Fruit fly (Drosophila melanogaster) whole organism, prepupa: ENCODE measurements around the gene Uros1.
A peak's percentile ranks its signal among the peaks of the same experiment; 100 is the strongest.

ENCODE experiments used
- Blimp-1 ChIP-seq: fragments of 200-800 bp; sonication (Bioruptor generic); optimal IDR thresholded peaks from 3 replicates; lab custom pipeline; 2017; ENCODE audit warnings: missing biosample characterization, missing genetic modification characterization, mild to moderate bottlenecking, moderate library complexity, missing genetic modification reagents
- CG10631 ChIP-seq: fragments of 200-800 bp; sonication (Bioruptor generic); optimal IDR thresholded peaks from 2 replicates; lab custom pipeline; 2016; ENCODE audit warnings: missing biosample characterization, missing genetic modification characterization
- CG10669 ChIP-seq: fragments of 200-800 bp; sonication (Bioruptor generic); optimal IDR thresholded peaks from 3 replicates; lab custom pipeline; 2018; ENCODE audit warnings: missing biosample characterization, mild to moderate bottlenecking, missing genetic modification characterization, moderate library complexity
- CG11294 ChIP-seq: fragments of 200-800 bp; sonication (Bioruptor generic); IDR thresholded peaks from 2 replicates; pipeline ENCODE4 v1.3.6; 2022; ENCODE audit warnings: missing biosample characterization, missing genetic modification characterization
- CG11762 ChIP-seq: fragments of 200-800 bp; sonication (Bioruptor generic); optimal IDR thresholded peaks from 3 replicates; lab custom pipeline; 2016; ENCODE audit warnings: missing biosample characterization, missing genetic modification characterization; ENCODE audit not compliant: insufficient read depth
- CG11902 ChIP-seq: fragments of 200-800 bp; sonication (Bioruptor generic); optimal IDR thresholded peaks from 3 replicates; lab custom pipeline; 2016; ENCODE audit warnings: missing biosample characterization, missing genetic modification characterization
- CG15336 ChIP-seq: fragments of 200-800 bp; sonication (Bioruptor generic); IDR thresholded peaks from 2 replicates; pipeline ENCODE4 v1.3.6; 2022; ENCODE audit warnings: missing biosample characterization, missing genetic modification characterization
- CG16779 ChIP-seq: fragments of 200-800 bp; sonication (Bioruptor generic); optimal IDR thresholded peaks from 3 replicates; lab custom pipeline; 2017; ENCODE audit warnings: missing biosample characterization, mild to moderate bottlenecking, missing genetic modification characterization
- CG3032 ChIP-seq: fragments of 200-800 bp; optimal IDR thresholded peaks from 2 replicates; lab custom pipeline; 2019; ENCODE audit warnings: missing biosample characterization, mild to moderate bottlenecking, missing genetic modification characterization, moderate library complexity
- CG31627 ChIP-seq: fragments of 200-800 bp; sonication (Bioruptor generic); optimal IDR thresholded peaks from 3 replicates; lab custom pipeline; 2016; ENCODE audit warnings: missing biosample characterization, missing genetic modification characterization
- CG32006 ChIP-seq: fragments of 200-800 bp; sonication (Bioruptor generic); optimal IDR thresholded peaks from 3 replicates; lab custom pipeline; 2017; ENCODE audit warnings: missing biosample characterization, mild to moderate bottlenecking, missing genetic modification characterization
- CG6163 ChIP-seq: fragments of 200-800 bp; sonication (Bioruptor generic); IDR thresholded peaks from 3 replicates; pipeline ENCODE4 v1.3.6; 2022; ENCODE audit warnings: missing biosample characterization, missing genetic modification characterization
- CG6276 ChIP-seq: fragments of 200-800 bp; sonication (Bioruptor generic); optimal IDR thresholded peaks from 2 replicates; lab custom pipeline; 2017; ENCODE audit warnings: missing biosample characterization, mild to moderate bottlenecking, missing genetic modification characterization
- CG6808 ChIP-seq: fragments of 200-800 bp; sonication (Bioruptor generic); optimal IDR thresholded peaks from 3 replicates; lab custom pipeline; 2017; ENCODE audit warnings: missing biosample characterization, missing genetic modification characterization, mild to moderate bottlenecking, moderate library complexity, missing genetic modification reagents
- CG6854 ChIP-seq: fragments of 200-800 bp; sonication (Bioruptor generic); optimal IDR thresholded peaks from 2 replicates; lab custom pipeline; 2017; ENCODE audit warnings: missing biosample characterization, mild to moderate bottlenecking, missing genetic modification characterization
- CG7368 ChIP-seq: fragments of 200-800 bp; sonication (Bioruptor generic); optimal IDR thresholded peaks from 3 replicates; lab custom pipeline; 2016; ENCODE audit warnings: missing biosample characterization, missing genetic modification characterization
- CG8119 ChIP-seq: fragments of 200-800 bp; sonication (Bioruptor generic); IDR thresholded peaks from 3 replicates; pipeline ENCODE4 v1.3.6; 2022; ENCODE audit warnings: missing biosample characterization, missing genetic modification characterization
- Eip75B ChIP-seq: fragments of 200-800 bp; sonication (Bioruptor generic); optimal IDR thresholded peaks from 3 replicates; lab custom pipeline; 2016; ENCODE audit warnings: missing biosample characterization, missing genetic modification characterization
- Eip78C ChIP-seq: fragments of 200-800 bp; sonication (Bioruptor generic); peaks from one replicate; lab custom pipeline; 2016; ENCODE audit warnings: missing biosample characterization, missing genetic modification characterization
- Ets21C ChIP-seq: fragments of 200-800 bp; sonication (Bioruptor generic); optimal IDR thresholded peaks from 3 replicates; lab custom pipeline; 2016; ENCODE audit warnings: missing biosample characterization, missing genetic modification characterization
- Ets96B ChIP-seq: fragments of 200-800 bp; optimal IDR thresholded peaks from 2 replicates; lab custom pipeline; 2019; ENCODE audit warnings: missing biosample characterization, mild to moderate bottlenecking, missing genetic modification characterization, moderate library complexity
- Gug ChIP-seq: fragments of 200-800 bp; sonication (Bioruptor generic); IDR thresholded peaks from 2 replicates; pipeline ENCODE4 v1.3.6; 2022; ENCODE audit warnings: missing biosample characterization, missing genetic modification characterization
- Hr38 ChIP-seq: sonication (Bioruptor generic); optimal IDR thresholded peaks from 2 replicates; lab custom pipeline; 2016; ENCODE audit warnings: missing biosample characterization, missing genetic modification characterization
- Hr39 ChIP-seq: fragments of 200-800 bp; sonication (Bioruptor generic); optimal IDR thresholded peaks from 2 replicates; lab custom pipeline; 2016; ENCODE audit warnings: missing biosample characterization, missing genetic modification characterization
- Hr4 ChIP-seq: fragments of 200-800 bp; sonication (Bioruptor generic); optimal IDR thresholded peaks from 3 replicates; lab custom pipeline; 2016; ENCODE audit warnings: missing biosample characterization, missing genetic modification characterization
- Lpt ChIP-seq: fragments of 200-800 bp; sonication (Bioruptor generic); optimal IDR thresholded peaks from 3 replicates; lab custom pipeline; 2016; ENCODE audit warnings: missing biosample characterization, missing genetic modification characterization
- Met ChIP-seq: fragments of 200-800 bp; sonication (Bioruptor generic); optimal IDR thresholded peaks from 3 replicates; lab custom pipeline; 2016; ENCODE audit warnings: missing biosample characterization, missing genetic modification characterization
- OdsH ChIP-seq: fragments of 200-800 bp; sonication (Bioruptor generic); optimal IDR thresholded peaks from 3 replicates; lab custom pipeline; 2016; ENCODE audit warnings: missing biosample characterization, missing genetic modification characterization
- Smox ChIP-seq: fragments of 200-800 bp; sonication (Bioruptor generic); optimal IDR thresholded peaks from 3 replicates; lab custom pipeline; 2016; ENCODE audit warnings: missing biosample characterization, missing genetic modification characterization
- Sox102F ChIP-seq: fragments of 200-800 bp; sonication (Bioruptor generic); optimal IDR thresholded peaks from 2 replicates; lab custom pipeline; 2016; ENCODE audit warnings: missing biosample characterization, mild to moderate bottlenecking, missing genetic modification characterization
- Sox14 ChIP-seq: fragments of 200-800 bp; sonication (Bioruptor generic); optimal IDR thresholded peaks from 3 replicates; lab custom pipeline; 2016; ENCODE audit warnings: missing biosample characterization, missing genetic modification characterization
- achi ChIP-seq: fragments of 200-800 bp; sonication (Bioruptor generic); optimal IDR thresholded peaks from 3 replicates; lab custom pipeline; 2016; ENCODE audit warnings: missing biosample characterization, missing genetic modification characterization
- acj6 ChIP-seq: fragments of 200-800 bp; sonication (Bioruptor generic); optimal IDR thresholded peaks from 3 replicates; lab custom pipeline; 2016; ENCODE audit warnings: missing biosample characterization, missing genetic modification characterization
- cyc ChIP-seq: fragments of 200-800 bp; sonication (Bioruptor generic); optimal IDR thresholded peaks from 3 replicates; lab custom pipeline; 2016; ENCODE audit warnings: missing biosample characterization, missing genetic modification characterization
- dac ChIP-seq: fragments of 200-800 bp; sonication (Bioruptor generic); optimal IDR thresholded peaks from 2 replicates; lab custom pipeline; 2017; ENCODE audit warnings: missing biosample characterization, mild to moderate bottlenecking, missing genetic modification characterization
- dsx ChIP-seq: fragments of 200-800 bp; optimal IDR thresholded peaks from 3 replicates; lab custom pipeline; 2019; ENCODE audit warnings: missing biosample characterization, mild to moderate bottlenecking, missing genetic modification characterization, moderate library complexity; ENCODE audit not compliant: poor library complexity, severe bottlenecking
- eg ChIP-seq: fragments of 200-800 bp; sonication (Bioruptor generic); IDR thresholded peaks from 3 replicates; pipeline ENCODE4 v1.3.6; 2022; ENCODE audit warnings: missing biosample characterization, missing genetic modification characterization
- esn ChIP-seq: fragments of 200-800 bp; sonication (Bioruptor generic); optimal IDR thresholded peaks from 2 replicates; lab custom pipeline; 2016; ENCODE audit warnings: missing biosample characterization, mild to moderate bottlenecking, missing genetic modification characterization, moderate library complexity
- fkh ChIP-seq: fragments of 200-800 bp; sonication (Bioruptor generic); optimal IDR thresholded peaks from 3 replicates; lab custom pipeline; 2017; ENCODE audit warnings: missing biosample characterization, mild to moderate bottlenecking, missing genetic modification characterization, moderate library complexity
- lz ChIP-seq: fragments of 200-800 bp; sonication (Bioruptor generic); optimal IDR thresholded peaks from 3 replicates; lab custom pipeline; 2016; ENCODE audit warnings: missing biosample characterization, missing genetic modification characterization
- net ChIP-seq: fragments of 200-800 bp; sonication (Bioruptor generic); optimal IDR thresholded peaks from 3 replicates; lab custom pipeline; 2016; ENCODE audit warnings: missing biosample characterization, missing genetic modification characterization
- pdm3 ChIP-seq: fragments of 200-800 bp; sonication (Bioruptor generic); optimal IDR thresholded peaks from 3 replicates; lab custom pipeline; 2016; ENCODE audit warnings: missing biosample characterization, missing genetic modification characterization
- salr ChIP-seq, 2 experiments: fragments of 200-800 bp; sonication (Bioruptor generic); optimal IDR thresholded peaks; 3 replicates each; lab custom pipeline; 2016 to 2018; ENCODE audit warnings: missing biosample characterization in 2 of 2, missing genetic modification characterization in 2 of 2, mild to moderate bottlenecking in 1 of 2
- spab ChIP-seq: fragments of 200-800 bp; sonication (Bioruptor generic); optimal IDR thresholded peaks from 2 replicates; lab custom pipeline; 2017; ENCODE audit warnings: missing biosample characterization, mild to moderate bottlenecking, missing genetic modification characterization, missing genetic modification reagents
- ss ChIP-seq, 2 experiments: fragments of 200-800 bp; sonication (Bioruptor generic); optimal IDR thresholded peaks; 2 replicates in 1 of 2; 3 replicates in 1 of 2; lab custom pipeline; 2017 to 2018; ENCODE audit warnings: mild to moderate bottlenecking in 2 of 2, missing biosample characterization in 2 of 2, missing genetic modification characterization in 2 of 2, moderate library complexity in 1 of 2
- svp ChIP-seq: fragments of 200-800 bp; sonication (Bioruptor generic); peaks from one replicate; lab custom pipeline; 2016; ENCODE audit warnings: missing biosample characterization, missing genetic modification characterization
- vri ChIP-seq: fragments of 200-800 bp; sonication (Bioruptor generic); optimal IDR thresholded peaks from 3 replicates; lab custom pipeline; 2016; ENCODE audit warnings: missing biosample characterization, mild to moderate bottlenecking, missing genetic modification characterization

Uros1 gene

DNA sequence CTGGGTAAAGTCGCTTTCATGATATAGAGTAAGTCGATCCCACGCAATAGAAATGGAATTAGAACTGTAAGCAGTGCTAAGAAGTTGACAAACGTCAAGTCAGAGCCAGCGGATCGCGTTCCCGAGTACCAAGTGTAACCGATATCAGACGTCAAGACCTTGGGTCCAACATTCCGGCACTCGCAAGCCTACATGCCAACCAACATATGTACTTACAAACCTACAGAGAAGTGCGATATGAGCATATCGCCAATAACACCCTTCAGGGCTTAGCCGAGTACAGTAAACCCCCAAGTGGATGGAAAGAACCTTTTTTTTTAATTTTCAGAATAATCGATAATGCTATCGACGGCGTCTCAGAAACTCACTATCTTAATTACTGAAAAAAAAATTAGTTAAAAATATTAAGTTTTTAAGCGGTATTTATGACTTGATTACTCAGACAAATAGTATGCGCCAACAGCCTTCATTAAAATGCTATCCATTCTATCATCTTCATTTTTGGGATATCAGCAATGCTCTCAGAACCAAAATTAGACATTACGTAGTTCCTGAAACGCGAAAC lies 7.5 kb downstream of the Uros1 start (continued):
- no peak for TF ChIP-seq CG31627 (GFP tag; lab: Kevin White, UChicago)
- peak; percentile 19 for TF ChIP-seq esn (GFP tag; lab: Kevin White, UChicago)
- peak; percentile 25 for TF ChIP-seq Hr39 (GFP tag; lab: Kevin White, UChicago)
- no peak for TF ChIP-seq Ets96B (tag; lab: Kevin White, UChicago)
- no peak for TF ChIP-seq Lpt (GFP tag; lab: Kevin White, UChicago)

DNA sequence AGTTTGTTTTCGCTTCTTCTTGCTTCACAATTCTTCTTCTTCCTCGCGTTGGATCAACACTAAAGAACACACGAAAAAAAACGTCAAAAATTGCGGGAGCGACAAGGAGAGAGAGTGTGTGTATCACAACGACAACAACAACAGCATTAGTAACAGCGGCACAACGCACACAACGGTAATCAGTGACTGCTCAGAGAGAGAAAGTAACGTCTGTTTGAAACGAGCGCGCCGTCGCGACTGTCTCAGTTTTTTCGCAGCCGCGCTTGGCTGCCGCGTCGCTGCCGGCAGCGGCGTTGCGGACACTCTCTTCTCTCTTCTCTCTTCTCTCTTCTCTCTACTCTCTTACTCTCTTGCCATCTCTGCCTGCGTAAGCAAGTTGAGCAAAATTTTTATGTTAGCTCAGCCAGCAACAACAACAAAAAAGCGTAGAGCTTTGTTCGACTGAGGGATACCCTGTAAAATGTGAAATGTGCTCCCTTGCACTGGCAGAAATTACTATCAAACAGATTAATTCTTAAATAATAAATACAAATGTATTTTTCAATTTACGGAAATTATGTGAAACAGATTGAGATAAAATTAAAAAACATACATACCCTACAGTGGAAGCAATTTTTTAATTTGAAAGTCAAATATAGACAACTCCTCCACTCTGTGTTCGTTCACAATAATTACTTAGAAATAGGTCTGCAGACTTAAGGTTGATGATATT lies 8.3 kb downstream of the Uros1 start:
- peak; percentile 71; the same call in 1 of the 2 replicates for TF ChIP-seq CG15336 (GFP tag; lab: Robert Waterston, UW)
- TF ChIP-seq OdsH = peak; percentile 66
- TF ChIP-seq Blimp-1 (GFP tag; lab: Kevin White, UChicago) = peak; percentile 64
- TF ChIP-seq CG6854 = peak; percentile 43
- TF ChIP-seq salr (GFP tag; optimal IDR thresholded peaks at IDR 0.05; lab: Kevin White, UChicago) = peak in 1 of 2 experiments; percentile 47
- no peak for TF ChIP-seq Gug (GFP tag; lab: Robert Waterston, UW)
- TF ChIP-seq CG11294 = no peak
- TF ChIP-seq svp (GFP tag; lab: Kevin White, UChicago) = peak; percentile 82
- peak; percentile 57 for TF ChIP-seq CG6276 (GFP tag; lab: Kevin White, UChicago)
- peak; percentile 44 for TF ChIP-seq CG31627 (GFP tag; lab: Kevin White, UChicago)
- TF ChIP-seq Eip75B (GFP tag; lab: Kevin White, UChicago) = peak; percentile 15
- peak; percentile 65 for TF ChIP-seq esn (GFP tag; lab: Kevin White, UChicago)
- TF ChIP-seq Sox14 (GFP tag; lab: Kevin White, UChicago) = peak; percentile 51
- peak; percentile 58 for TF ChIP-seq CG8119 (GFP tag; lab: Robert Waterston, UW)
- peak; percentile 32 for TF ChIP-seq Sox102F (GFP tag; lab: Kevin White, UChicago)
- TF ChIP-seq CG16779 (tag; lab: Kevin White, UChicago) = peak; percentile 44
- TF ChIP-seq Met (GFP tag; lab: Kevin White, UChicago) = peak; percentile 59
- TF ChIP-seq net (GFP tag; lab: Kevin White, UChicago) = peak; percentile 62
- TF ChIP-seq CG11902 = peak; percentile 31
- TF ChIP-seq Lpt (GFP tag; lab: Kevin White, UChicago) = no peak
- peak; percentile 17 for TF ChIP-seq CG6808 (GFP tag; lab: Kevin White, UChicago)
- peak; percentile 34 for TF ChIP-seq cyc
- TF ChIP-seq vri (GFP tag; lab: Kevin White, UChicago) = peak; percentile 71
- TF ChIP-seq CG6163 (GFP tag; lab: Robert Waterston, UW) = peak; percentile 69; the same call in 2 of the 3 replicates
- TF ChIP-seq fkh (GFP tag; lab: Kevin White, UChicago) = peak; percentile 58
- peak; percentile 31 for TF ChIP-seq CG7368 (GFP tag; lab: Kevin White, UChicago)
- TF ChIP-seq acj6 (GFP tag; lab: Kevin White, UChicago) = peak; percentile 23
- peak; percentile 36 for TF ChIP-seq Ets96B (tag; lab: Kevin White, UChicago)
- peak; percentile 73 for TF ChIP-seq eg (GFP tag; lab: Robert Waterston, UW)
- peak; percentile 71 for TF ChIP-seq Hr4
- peak; percentile 82 for TF ChIP-seq Eip78C
- TF ChIP-seq achi (GFP tag; lab: Kevin White, UChicago) = peak; percentile 64
- TF ChIP-seq dsx (GFP tag; lab: Kevin White, UChicago) = peak; percentile 44
- peak; percentile 74 for TF ChIP-seq CG32006 (GFP tag; lab: Kevin White, UChicago)
- TF ChIP-seq CG3032 (tag; lab: Kevin White, UChicago) = peak; percentile 16
- peak; percentile 56 for TF ChIP-seq CG10669
- peak; percentile 8 to 44 for TF ChIP-seq ss (GFP tag; optimal IDR thresholded peaks at IDR 0.05; lab: Kevin White, UChicago)
- no peak for TF ChIP-seq Hr38 (GFP tag; lab: Kevin White, UChicago)
- TF ChIP-seq lz (GFP tag; lab: Kevin White, UChicago) = peak; percentile 59
- TF ChIP-seq dac = peak; percentile 40
- no peak for TF ChIP-seq spab (GFP tag; lab: Kevin White, UChicago)
- TF ChIP-seq Ets21C = peak; percentile 41
- TF ChIP-seq Smox (GFP tag; lab: Kevin White, UChicago) = peak; percentile 60
- TF ChIP-seq pdm3 (GFP tag; lab: Kevin White, UChicago) = peak; percentile 63
- TF ChIP-seq CG11762 = no peak
- peak; percentile 37 for TF ChIP-seq CG10631 (GFP tag; lab: Kevin White, UChicago)
